Fruit fly (Drosophila melanogaster) whole organism, adult: ENCODE results near the gene CG6000.

Source experiments
- CG12768 ChIP-seq: fragments of 200-800 bp; sonication (Bioruptor generic); optimal IDR thresholded peaks from 2 replicates; lab custom pipeline; 2017; ENCODE audit warnings: missing biosample characterization, missing genetic modification characterization, mild to moderate bottlenecking, moderate library complexity, missing genetic modification reagents
- CG5204 ChIP-seq: fragments of 200-800 bp; sonication (Bioruptor generic); optimal IDR thresholded peaks from 2 replicates; lab custom pipeline; 2016; ENCODE audit warnings: missing biosample characterization, missing genetic modification characterization
- CG7101 ChIP-seq: fragments of 200-800 bp; sonication (Bioruptor generic); optimal IDR thresholded peaks from 2 replicates; lab custom pipeline; 2018; ENCODE audit warnings: missing biosample characterization, mild to moderate bottlenecking, missing genetic modification characterization, moderate library complexity
- Clk ChIP-seq: fragments of 200-800 bp; sonication (Bioruptor generic); optimal IDR thresholded peaks from 2 replicates; lab custom pipeline; 2017; ENCODE audit warnings: missing biosample characterization, missing genetic modification characterization
- Hr96 ChIP-seq: fragments of 200-800 bp; sonication (Bioruptor generic); optimal IDR thresholded peaks from 2 replicates; lab custom pipeline; 2016; ENCODE audit warnings: missing biosample characterization, missing genetic modification characterization
- Mnt ChIP-seq: fragments of 200-800 bp; sonication (Bioruptor generic); optimal IDR thresholded peaks from 2 replicates; lab custom pipeline; 2016; ENCODE audit warnings: missing biosample characterization, mild to moderate bottlenecking, missing genetic modification characterization
- bab1 ChIP-seq: fragments of 200-800 bp; sonication (Bioruptor generic); optimal IDR thresholded peaks from 3 replicates; lab custom pipeline; 2019; ENCODE audit warnings: missing biosample characterization, mild to moderate bottlenecking, missing genetic modification characterization, moderate library complexity
- cic ChIP-seq: fragments of 200-800 bp; sonication (Bioruptor generic); optimal IDR thresholded peaks from 2 replicates; lab custom pipeline; 2017; ENCODE audit warnings: missing biosample characterization, mild to moderate bottlenecking, missing genetic modification characterization, moderate library complexity
- cnc ChIP-seq, 2 experiments: fragments of >200 bp; optimal IDR thresholded peaks; 2 replicates each; lab custom pipeline; 2017
- kay ChIP-seq: fragments of 200-800 bp; sonication (Bioruptor generic); peaks from one replicate; lab custom pipeline; 2016; ENCODE audit warnings: missing biosample characterization, missing genetic modification characterization, borderline replicate concordance
- ovo ChIP-seq: fragments of 200-800 bp; sonication (Bioruptor generic); optimal IDR thresholded peaks from 2 replicates; lab custom pipeline; 2016; ENCODE audit warnings: missing biosample characterization, missing genetic modification characterization
- tj ChIP-seq: fragments of 200-800 bp; sonication (Bioruptor generic); optimal IDR thresholded peaks from 3 replicates; lab custom pipeline; 2017; ENCODE audit warnings: missing biosample characterization, mild to moderate bottlenecking, missing genetic modification characterization, moderate library complexity
- toe ChIP-seq: fragments of 200-800 bp; sonication (Bioruptor generic); optimal IDR thresholded peaks from 2 replicates; lab custom pipeline; 2016; ENCODE audit warnings: missing biosample characterization, missing genetic modification characterization

- TF ChIP-seq cnc (optimal IDR thresholded peaks at IDR 0.05; lab: Kevin White, UChicago) = no peak
- peak; percentile 34 for TF ChIP-seq kay (GFP tag; lab: Kevin White, UChicago)
- no peak for TF ChIP-seq CG5204
- no peak for TF ChIP-seq tj (GFP tag; lab: Kevin White, UChicago)
- TF ChIP-seq cic (GFP tag; lab: Kevin White, UChicago) = no peak
- TF ChIP-seq CG7101 (tag; lab: Kevin White, UChicago) = no peak
- no peak for TF ChIP-seq Mnt (GFP tag; lab: Kevin White, UChicago)
- no peak for TF ChIP-seq toe
- TF ChIP-seq Hr96 = no peak
- TF ChIP-seq Clk (GFP tag; lab: Kevin White, UChicago) = no peak
- TF ChIP-seq bab1 (GFP tag; lab: Kevin White, UChicago) = peak; percentile 5
- no peak for TF ChIP-seq CG12768
- TF ChIP-seq ovo (GFP tag; lab: Kevin White, UChicago) = no peak
These were observed 24.9 kb downstream of the CG6000 start for dm6 chr3R:24079110-24079509.
